Fruit fly (Drosophila melanogaster) whole organism, embryonic: ENCODE data around the gene slf.

Experiments used
- Ada2b ChIP-seq: fragments of 200-800 bp; sonication (Bioruptor generic); IDR thresholded peaks from 2 replicates; pipeline ENCODE4 v1.3.6; 2022; ENCODE audit warnings: missing biosample characterization, missing genetic modification characterization
- Bgb ChIP-seq: fragments of 200-800 bp; sonication (Bioruptor generic); IDR thresholded peaks from 2 replicates; pipeline ENCODE4 v1.3.6; 2022; ENCODE audit warnings: missing biosample characterization, missing genetic modification characterization; ENCODE audit not compliant: partially characterized antibody
- CG10321 ChIP-seq: fragments of 200-800 bp; sonication (Bioruptor generic); IDR thresholded peaks from 2 replicates; pipeline ENCODE4 v1.3.6; 2022; ENCODE audit warnings: missing biosample characterization, missing genetic modification characterization
- CG10654 ChIP-seq: fragments of 200-800 bp; sonication (Bioruptor generic); optimal IDR thresholded peaks from 2 replicates; lab custom pipeline; 2016; ENCODE audit warnings: missing biosample characterization, missing genetic modification characterization
- CG10979 ChIP-seq: fragments of 200-800 bp; sonication (Bioruptor generic); optimal IDR thresholded peaks from 2 replicates; lab custom pipeline; 2018; ENCODE audit warnings: missing biosample characterization, mild to moderate bottlenecking, missing genetic modification characterization, moderate library complexity
- CG11093 ChIP-seq: fragments of 200-800 bp; sonication (Bioruptor generic); IDR thresholded peaks from 3 replicates; pipeline ENCODE4 v1.3.6; 2022; ENCODE audit warnings: missing biosample characterization, missing genetic modification characterization
- CG11696 ChIP-seq: fragments of 200-800 bp; sonication (Bioruptor generic); IDR thresholded peaks from 2 replicates; pipeline ENCODE4 v1.3.6; 2022; ENCODE audit warnings: missing biosample characterization, missing genetic modification characterization
- CG12071 ChIP-seq: fragments of 200-800 bp; sonication (Bioruptor generic); optimal IDR thresholded peaks from 3 replicates; lab custom pipeline; 2018; ENCODE audit warnings: missing biosample characterization, mild to moderate bottlenecking, missing genetic modification characterization
- CG12219 ChIP-seq: fragments of 200-800 bp; sonication (Bioruptor generic); optimal IDR thresholded peaks from 3 replicates; lab custom pipeline; 2018; ENCODE audit warnings: missing biosample characterization, mild to moderate bottlenecking, missing genetic modification characterization
- CG15479 ChIP-seq: fragments of 200-800 bp; sonication (Bioruptor generic); optimal IDR thresholded peaks from 3 replicates; lab custom pipeline; 2019; ENCODE audit warnings: missing biosample characterization, mild to moderate bottlenecking, missing genetic modification characterization, moderate library complexity
- CG2202 ChIP-seq: fragments of 200-800 bp; sonication (Bioruptor generic); optimal IDR thresholded peaks from 2 replicates; lab custom pipeline; 2018; ENCODE audit warnings: missing biosample characterization, mild to moderate bottlenecking, missing genetic modification characterization
- CG2712 ChIP-seq: fragments of 200-800 bp; optimal IDR thresholded peaks from 3 replicates; lab custom pipeline; 2019; ENCODE audit warnings: missing biosample characterization, mild to moderate bottlenecking, missing genetic modification characterization, moderate library complexity
- CG31365 ChIP-seq: fragments of 200-800 bp; sonication (Bioruptor generic); optimal IDR thresholded peaks from 2 replicates; lab custom pipeline; 2018; ENCODE audit warnings: missing biosample characterization, mild to moderate bottlenecking, missing genetic modification characterization
- CG33557 ChIP-seq: fragments of 200-800 bp; sonication (Bioruptor generic); optimal IDR thresholded peaks from 2 replicates; lab custom pipeline; 2019; ENCODE audit warnings: missing biosample characterization, mild to moderate bottlenecking, missing genetic modification characterization, moderate library complexity
- CG34422 ChIP-seq: fragments of 200-800 bp; sonication (Bioruptor generic); IDR thresholded peaks from 3 replicates; pipeline ENCODE4 v1.3.6; 2022; ENCODE audit warnings: missing biosample characterization, missing genetic modification characterization
- CG43689 ChIP-seq: fragments of 200-800 bp; sonication (Bioruptor generic); IDR thresholded peaks from 2 replicates; pipeline ENCODE4 v1.3.6; 2022; ENCODE audit warnings: missing biosample characterization, missing genetic modification characterization
- CG6791 ChIP-seq: fragments of 200-800 bp; sonication (Bioruptor generic); IDR thresholded peaks from 3 replicates; pipeline ENCODE4 v1.3.6; 2022; ENCODE audit warnings: missing biosample characterization, missing genetic modification characterization; ENCODE audit not compliant: partially characterized antibody
- CG6813 ChIP-seq: fragments of 200-800 bp; sonication (Bioruptor generic); optimal IDR thresholded peaks from 2 replicates; lab custom pipeline; 2017; ENCODE audit warnings: missing biosample characterization, missing genetic modification characterization, mild to moderate bottlenecking, moderate library complexity, missing genetic modification reagents
- CG8388 ChIP-seq: fragments of 200-800 bp; sonication (Bioruptor generic); optimal IDR thresholded peaks from 2 replicates; lab custom pipeline; 2019; ENCODE audit warnings: missing biosample characterization, mild to moderate bottlenecking, missing genetic modification characterization, moderate library complexity
- D ChIP-seq, 2 experiments: fragments of 200-800 bp in 1 of 2; fragments of >200 bp in 1 of 2; sonication (Bioruptor generic) in 1 of 2; optimal IDR thresholded peaks; 2 replicates in 1 of 2; 3 replicates in 1 of 2; lab custom pipeline; 2017; ENCODE audit warnings: mild to moderate bottlenecking in 1 of 2, missing biosample characterization in 1 of 2, missing genetic modification characterization in 1 of 2, missing genetic modification reagents in 1 of 2
- Dek ChIP-seq: fragments of 200-800 bp; sonication (Bioruptor generic); optimal IDR thresholded peaks from 3 replicates; lab custom pipeline; 2019; ENCODE audit warnings: missing biosample characterization, mild to moderate bottlenecking, missing genetic modification characterization, moderate library complexity
- GATAe ChIP-seq: fragments of 200-800 bp; sonication (Bioruptor generic); conservative IDR thresholded peaks from 2 replicates; pipeline ENCODE4 v1.3.6; 2022; ENCODE audit warnings: missing biosample characterization, missing genetic modification characterization
- Gsc ChIP-seq: fragments of 200-800 bp; sonication (Bioruptor generic); IDR thresholded peaks from 2 replicates; pipeline ENCODE4 v1.3.6; 2022; ENCODE audit warnings: missing biosample characterization, missing genetic modification characterization
- Hey ChIP-seq: fragments of 200-800 bp; sonication (Bioruptor generic); optimal IDR thresholded peaks from 3 replicates; lab custom pipeline; 2018; ENCODE audit warnings: missing biosample characterization, mild to moderate bottlenecking, missing genetic modification characterization
- HmgD ChIP-seq: fragments of 200-800 bp; sonication (Bioruptor generic); optimal IDR thresholded peaks from 3 replicates; lab custom pipeline; 2016; ENCODE audit warnings: missing biosample characterization, missing genetic modification characterization
- MTF-1 ChIP-seq: fragments of 200-800 bp; sonication (Bioruptor generic); optimal IDR thresholded peaks from 2 replicates; lab custom pipeline; 2018; ENCODE audit warnings: missing biosample characterization, mild to moderate bottlenecking, missing genetic modification characterization, borderline replicate concordance
- Nf-YC ChIP-seq: fragments of 200-800 bp; optimal IDR thresholded peaks from 3 replicates; lab custom pipeline; 2019; ENCODE audit warnings: missing biosample characterization, mild to moderate bottlenecking, missing genetic modification characterization, moderate library complexity
- Optix ChIP-seq: fragments of 200-800 bp; sonication (Bioruptor generic); IDR thresholded peaks from 3 replicates; pipeline ENCODE4 v1.3.6; 2022; ENCODE audit warnings: missing biosample characterization, missing genetic modification characterization
- Stat92E ChIP-seq, 3 experiments: fragments of >200 bp in 2 of 3; fragments of 200-800 bp in 1 of 3; sonication (Bioruptor generic) in 1 of 3; optimal IDR thresholded peaks; 2 replicates each; lab custom pipeline; 2017 to 2019; ENCODE audit warnings: missing biosample characterization in 3 of 3, missing genetic modification characterization in 3 of 3, mild to moderate bottlenecking in 1 of 3, moderate library complexity in 1 of 3
- Trl ChIP-seq, 3 experiments: fragments of >200 bp in 2 of 3; fragments of 200-800 bp in 1 of 3; sonication (Bioruptor generic) in 1 of 3; optimal IDR thresholded peaks; 2 replicates in 1 of 3; 3 replicates in 2 of 3; lab custom pipeline; 2016 to 2017; ENCODE audit warnings: missing biosample characterization in 1 of 3, missing genetic modification characterization in 1 of 3
- br ChIP-seq: fragments of >200 bp; optimal IDR thresholded peaks from 2 replicates; lab custom pipeline; 2017
- cwo ChIP-seq: fragments of 200-800 bp; sonication (Bioruptor generic); optimal IDR thresholded peaks from 3 replicates; lab custom pipeline; 2017; ENCODE audit warnings: missing biosample characterization, missing genetic modification characterization, mild to moderate bottlenecking, moderate library complexity, missing genetic modification reagents
- dan ChIP-seq: fragments of 200-800 bp; sonication (Bioruptor generic); IDR thresholded peaks from 2 replicates; pipeline ENCODE4 v1.3.6; 2022; ENCODE audit warnings: missing biosample characterization, missing genetic modification characterization
- dysf ChIP-seq: fragments of 200-800 bp; sonication (Bioruptor generic); IDR thresholded peaks from 3 replicates; pipeline ENCODE4 v1.3.6; 2022; ENCODE audit warnings: missing biosample characterization, missing genetic modification characterization
- en ChIP-seq: fragments of 200-800 bp; sonication (Bioruptor generic); optimal IDR thresholded peaks from 2 replicates; lab custom pipeline; 2016; ENCODE audit warnings: missing biosample characterization, missing genetic modification characterization
- eve ChIP-seq, 2 experiments: fragments of >200 bp; optimal IDR thresholded peaks; 2 replicates each; lab custom pipeline; 2017; ENCODE audit warnings: missing biosample characterization in 2 of 2, missing genetic modification characterization in 2 of 2
- eyg ChIP-seq: fragments of 200-800 bp; sonication (Bioruptor generic); optimal IDR thresholded peaks from 3 replicates; lab custom pipeline; 2016; ENCODE audit warnings: missing biosample characterization, missing genetic modification characterization
- gt ChIP-seq: fragments of 200-800 bp; sonication (Bioruptor generic); IDR thresholded peaks from 2 replicates; pipeline ENCODE4 v1.3.6; 2022; ENCODE audit warnings: missing biosample characterization, missing genetic modification characterization
- lov ChIP-seq, 2 experiments: fragments of 200-800 bp in 1 of 2; fragments of >200 bp in 1 of 2; sonication (Bioruptor generic) in 1 of 2; IDR thresholded peaks in 1 of 2; optimal IDR thresholded peaks in 1 of 2; 2 replicates in 1 of 2; 3 replicates in 1 of 2; pipeline versions ENCODE4 v1.3.6 to Lab custom; 2017 to 2022; ENCODE audit warnings: missing biosample characterization in 1 of 2, missing genetic modification characterization in 1 of 2
- nmo ChIP-seq: fragments of 200-800 bp; sonication (Bioruptor generic); optimal IDR thresholded peaks from 2 replicates; lab custom pipeline; 2018; ENCODE audit warnings: missing biosample characterization, mild to moderate bottlenecking, missing genetic modification characterization, moderate library complexity
- org-1 ChIP-seq: fragments of 200-800 bp; sonication (Bioruptor generic); optimal IDR thresholded peaks from 2 replicates; lab custom pipeline; 2017; ENCODE audit warnings: missing biosample characterization, missing genetic modification characterization
- pfk ChIP-seq: fragments of 200-800 bp; sonication (Bioruptor generic); optimal IDR thresholded peaks from 2 replicates; lab custom pipeline; 2018; ENCODE audit warnings: missing biosample characterization, mild to moderate bottlenecking, missing genetic modification characterization, moderate library complexity
- pum ChIP-seq: fragments of 200-800 bp; sonication (Bioruptor generic); optimal IDR thresholded peaks from 2 replicates; lab custom pipeline; 2016; ENCODE audit warnings: missing biosample characterization, missing genetic modification characterization
- ranshi ChIP-seq: fragments of 200-800 bp; sonication (Bioruptor generic); IDR thresholded peaks from 2 replicates; pipeline ENCODE4 v1.3.6; 2022; ENCODE audit warnings: missing biosample characterization, missing genetic modification characterization
- rib ChIP-seq: fragments of 200-800 bp; sonication (Bioruptor generic); IDR thresholded peaks from 2 replicates; pipeline ENCODE4 v1.3.6; 2022; ENCODE audit warnings: missing biosample characterization, missing genetic modification characterization
- sr ChIP-seq: fragments of 200-800 bp; sonication (Bioruptor generic); IDR thresholded peaks from 3 replicates; pipeline ENCODE4 v1.3.6; 2022; ENCODE audit warnings: missing biosample characterization, missing genetic modification characterization
- ssp ChIP-seq: fragments of 200-800 bp; sonication (Bioruptor generic); IDR thresholded peaks from 2 replicates; pipeline ENCODE4 v1.3.6; 2022; ENCODE audit warnings: missing biosample characterization, missing genetic modification characterization

The slf gene

dm6 chr2L:4820448-4821318, 19.0 kb upstream of the slf start (continued):
- TF ChIP-seq CG12219 (peak; percentile 63), CG10979 (tag; lab: Kevin White, UChicago) (peak; percentile 63), nmo (GFP tag; lab: Kevin White, UChicago) (peak; percentile 55), sr (no peak), CG12071 (GFP tag; lab: Kevin White, UChicago) (peak; percentile 16), eve (GFP tag; optimal IDR thresholded peaks at IDR 0.05; lab: Kevin White, UChicago) (peak in 1 of 2 experiments; percentile 86), CG6813 (peak; percentile 44), Trl (optimal IDR thresholded peaks at IDR 0.05; lab: Kevin White, UChicago) (peak; percentile 57 to 63), Trl (GFP tag; optimal IDR thresholded peaks at IDR 0.05; lab: Kevin White, UChicago) (no peak), Nf-YC (tag; lab: Kevin White, UChicago) (peak; percentile 59), Hey (tag; lab: Kevin White, UChicago) (no peak), gt (GFP tag; lab: Robert Waterston, UW) (no peak), ssp (GFP tag; lab: Robert Waterston, UW) (no peak; the same call in 1 of the 2 replicates), Optix (no peak), dan (GFP tag; lab: Robert Waterston, UW) (no peak), pum (GFP tag; lab: Kevin White, UChicago) (no peak), CG43689 (GFP tag; lab: Robert Waterston, UW) (no peak), eyg (GFP tag; lab: Kevin White, UChicago) (peak; percentile 21), GATAe (no peak), ranshi (GFP tag; lab: Robert Waterston, UW) (peak; percentile 40; the same call in 1 of the 2 replicates), dysf (GFP tag; lab: Robert Waterston, UW) (peak; percentile 4; the same call in 1 of the 3 replicates), Ada2b (peak; percentile 48), pfk (no peak), Stat92E (GFP tag; optimal IDR thresholded peaks at IDR 0.05; lab: Kevin White, UChicago) (no peak), CG8388 (GFP tag; lab: Kevin White, UChicago) (peak; percentile 54), lov (optimal IDR thresholded peaks at IDR 0.05; lab: Kevin White, UChicago) (no peak), lov (GFP tag; IDR thresholded peaks at IDR 0.05; lab: Robert Waterston, UW) (0 out of 3 replicates have a peak, but pooled peaks have one; percentile 19), br (lab: Kevin White, UChicago) (no peak), rib (no peak), D (optimal IDR thresholded peaks at IDR 0.05; lab: Kevin White, UChicago) (peak; percentile 93), D (GFP tag; optimal IDR thresholded peaks at IDR 0.05; lab: Kevin White, UChicago) (peak; percentile 29), CG31365 (tag; lab: Kevin White, UChicago) (no peak), CG2202 (tag; lab: Kevin White, UChicago) (peak; percentile 20), MTF-1 (no peak), Bgb (no peak), CG10321 (GFP tag; lab: Robert Waterston, UW) (no peak), Gsc (no peak), en (no peak), CG10654 (no peak), CG33557 (GFP tag; lab: Kevin White, UChicago) (peak; percentile 10), HmgD (no peak), Dek (tag; lab: Kevin White, UChicago) (no peak), CG6791 (GFP tag; lab: Robert Waterston, UW) (no peak), cwo (GFP tag; lab: Kevin White, UChicago) (no peak), org-1 (GFP tag; lab: Kevin White, UChicago) (peak; percentile 62), CG11696 (no peak), CG2712 (tag; lab: Kevin White, UChicago) (peak; percentile 74), CG34422 (GFP tag; lab: Robert Waterston, UW) (no peak), CG11093 (GFP tag; lab: Robert Waterston, UW) (peak; percentile 10; the same call in 1 of the 3 replicates), CG15479 (GFP tag; lab: Kevin White, UChicago) (peak; percentile 2)
